Worm (Caenorhabditis elegans): ENCODE measurements around the gene frpr-8.

DNA sequence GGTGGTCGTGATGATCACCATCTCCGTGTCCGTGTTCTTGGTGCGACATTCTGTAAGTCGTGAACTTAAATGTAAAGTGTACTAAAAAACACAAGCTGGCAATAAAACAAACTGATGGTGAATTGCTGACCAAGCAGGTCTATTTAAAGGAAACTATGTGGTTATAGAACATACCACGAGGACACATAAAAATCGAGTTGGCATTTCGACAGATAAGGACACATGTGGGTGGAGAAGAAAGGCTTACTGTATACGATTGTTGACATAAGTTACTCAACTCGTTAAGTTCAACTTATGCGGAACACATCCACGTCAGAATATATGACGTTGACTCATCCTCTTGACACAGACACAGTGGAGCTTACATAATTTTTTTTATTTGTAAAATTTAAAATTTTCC lies 21.2 kb downstream of the frpr-8 start, which contains the start of gene F53A9.8:
- TF ChIP-seq ceh-30 (tag; optimal IDR thresholded peaks at IDR 0.05): no peak
- no peak for TF ChIP-seq pros-1 (tag; optimal IDR thresholded peaks at IDR 0.05)

Measured in whole organism, late embryonic.